Fruit fly (Drosophila melanogaster): ENCODE measurements around the gene Vps13D.

DNA sequence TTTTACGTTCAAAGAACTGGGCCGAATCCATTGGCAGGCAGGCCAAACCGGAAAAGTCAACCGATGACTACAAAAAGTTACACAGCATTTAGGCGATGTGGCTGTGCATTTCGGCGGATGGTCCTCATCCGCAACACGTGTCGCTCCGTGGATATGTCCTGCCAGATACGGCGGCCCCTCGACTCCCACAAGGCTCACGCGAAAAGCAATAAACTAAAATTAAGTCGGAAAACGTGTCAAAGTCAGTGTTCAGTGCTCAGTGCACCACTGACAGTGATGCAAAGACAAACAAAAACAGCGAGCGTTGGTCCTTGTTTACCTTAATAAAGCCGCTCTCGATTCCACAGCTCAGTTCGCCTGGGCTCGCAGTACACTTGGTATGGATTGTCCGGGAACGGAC, 25.2 kb upstream of the Vps13D start:
- TF ChIP-seq h (optimal IDR thresholded peaks at IDR 0.05) (no peak), Sin3A (optimal IDR thresholded peaks at IDR 0.05) (no peak), Myc (optimal IDR thresholded peaks at IDR 0.05) (no peak), psq (optimal IDR thresholded peaks at IDR 0.05) (no peak), insv (optimal IDR thresholded peaks at IDR 0.05) (no peak), ttk (optimal IDR thresholded peaks at IDR 0.05) (no peak)

Data from Kc167 (cell line).